Fruit fly (Drosophila melanogaster): ENCODE results near the gene CG10581.

The CG10581 gene

DNA sequence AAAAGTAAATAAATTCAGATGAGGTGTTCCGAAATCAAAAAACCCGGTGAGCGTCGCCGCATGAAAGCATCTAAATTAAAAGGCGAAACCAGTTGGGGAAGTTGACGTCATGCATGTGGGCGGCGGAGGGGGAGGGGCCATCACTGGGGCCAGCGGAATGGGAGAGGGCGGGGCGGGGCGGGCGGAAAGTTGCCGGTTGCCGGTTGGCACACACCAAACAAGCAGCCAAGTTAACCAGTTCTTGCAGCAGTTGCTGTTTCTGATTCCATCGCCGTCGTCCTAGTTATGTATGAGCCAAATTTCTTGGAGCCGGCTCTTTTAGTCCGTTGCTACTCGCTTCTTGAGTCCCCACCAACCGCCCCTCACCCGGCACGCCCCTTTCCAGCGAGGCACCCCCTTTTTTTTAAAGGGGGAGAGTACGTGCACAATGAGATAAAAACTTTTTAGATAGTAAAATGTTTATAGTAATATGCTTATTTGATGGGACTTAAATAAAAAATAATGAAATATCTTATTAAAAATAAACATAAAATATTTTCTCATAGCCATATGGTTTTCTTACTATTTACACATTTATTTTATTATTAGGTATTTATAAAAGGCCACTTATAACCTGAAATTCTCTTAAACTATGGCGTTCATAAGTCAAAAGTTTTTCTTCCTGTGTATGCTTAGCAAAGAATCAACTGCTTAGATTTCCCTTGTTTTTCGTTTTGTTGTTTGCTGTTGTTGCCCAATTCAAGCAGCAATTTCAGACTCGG is 18.4 kb upstream of the CG10581 start:
- no peak for TF ChIP-seq Sox14 (GFP tag; optimal IDR thresholded peaks at IDR 0.05)
- no peak for TF ChIP-seq Sox102F (GFP tag; optimal IDR thresholded peaks at IDR 0.05)
- no peak for TF ChIP-seq Ets21C (GFP tag; optimal IDR thresholded peaks at IDR 0.05)
- no peak for TF ChIP-seq Smox (GFP tag; optimal IDR thresholded peaks at IDR 0.05)
- TF ChIP-seq CG11294 (GFP tag; IDR thresholded peaks at IDR 0.05) = no peak
- no peak for TF ChIP-seq CG16779 (tag; optimal IDR thresholded peaks at IDR 0.05)
- TF ChIP-seq pdm3 (GFP tag; optimal IDR thresholded peaks at IDR 0.05) = peak; percentile 13
- no peak for TF ChIP-seq CG6808 (GFP tag; optimal IDR thresholded peaks at IDR 0.05)
- TF ChIP-seq Met (GFP tag; optimal IDR thresholded peaks at IDR 0.05) = no peak
- peak in 1 of 2 experiments; percentile 21 for TF ChIP-seq salr (GFP tag; optimal IDR thresholded peaks at IDR 0.05)
- no peak for TF ChIP-seq CG7368 (GFP tag; optimal IDR thresholded peaks at IDR 0.05)
- TF ChIP-seq OdsH (GFP tag; optimal IDR thresholded peaks at IDR 0.05) = peak; percentile 23
- no peak for TF ChIP-seq fd85E (GFP tag; optimal IDR thresholded peaks at IDR 0.05)
- no peak for TF ChIP-seq Gug (GFP tag; IDR thresholded peaks at IDR 0.05)
- no peak for TF ChIP-seq cyc (GFP tag; optimal IDR thresholded peaks at IDR 0.05)
- TF ChIP-seq CG34406 (GFP tag; optimal IDR thresholded peaks at IDR 0.05) = peak; percentile 31
- TF ChIP-seq eg (GFP tag; IDR thresholded peaks at IDR 0.05) = peak; percentile 30; the same call in 2 of the 3 replicates
- peak; percentile 35 for TF ChIP-seq CG6276 (GFP tag; optimal IDR thresholded peaks at IDR 0.05)
- no peak for TF ChIP-seq fd59A (GFP tag; optimal IDR thresholded peaks at IDR 0.05)
- no peak for TF ChIP-seq Sox15 (GFP tag; optimal IDR thresholded peaks at IDR 0.05)
- no peak for TF ChIP-seq CG8319 (GFP tag; optimal IDR thresholded peaks at IDR 0.05)
- TF ChIP-seq CG6854 (GFP tag; optimal IDR thresholded peaks at IDR 0.05) = peak; percentile 54
- TF ChIP-seq CG11902 (GFP tag; optimal IDR thresholded peaks at IDR 0.05) = no peak
- no peak for TF ChIP-seq vri (GFP tag; optimal IDR thresholded peaks at IDR 0.05)
- TF ChIP-seq Hr39 (GFP tag; optimal IDR thresholded peaks at IDR 0.05) = no peak
- no peak for TF ChIP-seq Hr38 (GFP tag; optimal IDR thresholded peaks at IDR 0.05)
- TF ChIP-seq CG15336 (GFP tag; IDR thresholded peaks at IDR 0.05) = peak; percentile 51
- peak; percentile 33 for TF ChIP-seq CG10631 (GFP tag; optimal IDR thresholded peaks at IDR 0.05)
- peak; percentile 29 for TF ChIP-seq CG8632 (GFP tag; optimal IDR thresholded peaks at IDR 0.05)
- no peak for TF ChIP-seq net (GFP tag; optimal IDR thresholded peaks at IDR 0.05)
- peak; percentile 13 for TF ChIP-seq acj6 (GFP tag; optimal IDR thresholded peaks at IDR 0.05)
- TF ChIP-seq dsx (GFP tag; optimal IDR thresholded peaks at IDR 0.05; ENCODE audit: poor library complexity, severe bottlenecking) = peak; percentile 38
- TF ChIP-seq Eip75B (GFP tag; optimal IDR thresholded peaks at IDR 0.05) = no peak
- TF ChIP-seq Hr4 (GFP tag; optimal IDR thresholded peaks at IDR 0.05) = no peak
- peak in 1 of 2 experiments; percentile 14 for TF ChIP-seq ss (GFP tag; optimal IDR thresholded peaks at IDR 0.05)
- no peak for TF ChIP-seq CG9139 (GFP tag; optimal IDR thresholded peaks at IDR 0.05)
- peak; percentile 59 for TF ChIP-seq CG10669 (GFP tag; optimal IDR thresholded peaks at IDR 0.05)
- no peak for TF ChIP-seq CG6792 (GFP tag; optimal IDR thresholded peaks at IDR 0.05)
- peak; percentile 54 for TF ChIP-seq Lpt (GFP tag; optimal IDR thresholded peaks at IDR 0.05)
- TF ChIP-seq CG1621 (tag; optimal IDR thresholded peaks at IDR 0.05) = no peak
- TF ChIP-seq CG3919 (GFP tag; optimal IDR thresholded peaks at IDR 0.05) = peak; percentile 33
- no peak for TF ChIP-seq topi (GFP tag; optimal IDR thresholded peaks at IDR 0.05)
- TF ChIP-seq esn (GFP tag; optimal IDR thresholded peaks at IDR 0.05) = no peak
- TF ChIP-seq spab (GFP tag; optimal IDR thresholded peaks at IDR 0.05) = no peak
- TF ChIP-seq CG8119 (GFP tag; IDR thresholded peaks at IDR 0.05) = peak; percentile 34; the same call in 1 of the 3 replicates
- no peak for TF ChIP-seq lz (GFP tag; optimal IDR thresholded peaks at IDR 0.05)
- TF ChIP-seq fkh (GFP tag; optimal IDR thresholded peaks at IDR 0.05) = no peak
- TF ChIP-seq svp (GFP tag) = peak; percentile 51
- TF ChIP-seq CG4318 (GFP tag; optimal IDR thresholded peaks at IDR 0.05) = peak; percentile 26
- peak; percentile 58 for TF ChIP-seq CG32006 (GFP tag; optimal IDR thresholded peaks at IDR 0.05)
- peak; percentile 75 for TF ChIP-seq Eip78C (GFP tag)
